Fruit fly (Drosophila melanogaster): Measurements from ENCODE around the gene Idua.

The Idua gene

DNA sequence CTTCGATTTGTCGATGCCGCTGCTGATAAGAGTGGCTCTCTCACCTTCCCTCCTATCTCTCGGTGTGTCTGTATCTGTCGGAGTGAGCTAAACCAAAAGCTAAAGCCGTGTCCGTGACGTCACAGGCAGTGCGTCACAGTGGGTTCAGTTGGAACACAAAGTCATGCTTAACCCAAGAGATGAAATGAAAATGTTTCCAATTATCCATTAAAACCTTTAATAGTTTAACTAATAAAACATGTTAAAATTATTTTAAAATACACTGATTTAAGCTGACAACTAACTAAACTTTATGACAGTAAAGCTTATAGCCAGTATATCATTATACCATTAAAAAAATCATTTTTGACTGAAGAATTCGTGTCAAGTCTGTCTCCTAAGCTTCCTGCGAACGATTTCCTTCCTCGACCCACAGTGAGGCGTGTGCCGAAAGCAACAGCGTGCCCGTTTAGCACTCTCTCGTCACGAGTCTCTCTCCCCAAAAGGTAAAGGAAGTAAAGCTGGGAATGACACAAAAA lies at the start of gene Idua:
Idua (minus strand) TSS at position 51 of the 518 bp plus-strand sequence.
- TF ChIP-seq CG7101 (tag; optimal IDR thresholded peaks at IDR 0.05) (peak; percentile 59), pad (GFP tag; optimal IDR thresholded peaks at IDR 0.05) (peak; percentile 50), cnc (optimal IDR thresholded peaks at IDR 0.05) (no peak), CG14711 (tag; optimal IDR thresholded peaks at IDR 0.05) (peak; percentile 51), Crg-1 (GFP tag; optimal IDR thresholded peaks at IDR 0.05) (no peak), bab1 (GFP tag; optimal IDR thresholded peaks at IDR 0.05) (peak; percentile 65), CG7045 (GFP tag; optimal IDR thresholded peaks at IDR 0.05) (peak; percentile 63), Clk (GFP tag; optimal IDR thresholded peaks at IDR 0.05) (peak; percentile 37), CG12768 (GFP tag; optimal IDR thresholded peaks at IDR 0.05) (peak; percentile 60), tj (GFP tag; optimal IDR thresholded peaks at IDR 0.05) (no peak), CG11617 (GFP tag; optimal IDR thresholded peaks at IDR 0.05) (peak; percentile 47), CG33017 (tag; optimal IDR thresholded peaks at IDR 0.05) (peak; percentile 65)

- TF ChIP-seq cic (GFP tag; optimal IDR thresholded peaks at IDR 0.05) (peak; percentile 63), kay (GFP tag; ENCODE audit: borderline replicate concordance) (no peak), tj (GFP tag; optimal IDR thresholded peaks at IDR 0.05) (peak; percentile 94), Crg-1 (GFP tag; optimal IDR thresholded peaks at IDR 0.05) (peak; percentile 93), Mnt (GFP tag; optimal IDR thresholded peaks at IDR 0.05) (peak; percentile 66), cnc (optimal IDR thresholded peaks at IDR 0.05) (peak; percentile 78 to 85), CG7045 (GFP tag; optimal IDR thresholded peaks at IDR 0.05) (peak; percentile 97), CG33017 (tag; optimal IDR thresholded peaks at IDR 0.05) (peak; percentile 97), ovo (GFP tag; optimal IDR thresholded peaks at IDR 0.05) (peak; percentile 75), toe (GFP tag; optimal IDR thresholded peaks at IDR 0.05) (peak; percentile 95), CG7101 (tag; optimal IDR thresholded peaks at IDR 0.05) (peak; percentile 97), CG5204 (GFP tag; optimal IDR thresholded peaks at IDR 0.05) (peak; percentile 94), CG1620 (GFP tag; optimal IDR thresholded peaks at IDR 0.05) (peak; percentile 92), CG11617 (GFP tag; optimal IDR thresholded peaks at IDR 0.05) (peak; percentile 94), pad (GFP tag; optimal IDR thresholded peaks at IDR 0.05) (peak; percentile 86), Clk (GFP tag; optimal IDR thresholded peaks at IDR 0.05) (peak; percentile 92), CG12768 (GFP tag; optimal IDR thresholded peaks at IDR 0.05) (peak; percentile 95), Hr96 (GFP tag; optimal IDR thresholded peaks at IDR 0.05) (peak; percentile 88), bab1 (GFP tag; optimal IDR thresholded peaks at IDR 0.05) (peak; percentile 98), CG14711 (tag; optimal IDR thresholded peaks at IDR 0.05) (peak; percentile 96)
Measured at dm6 chr2L:11155166-11155958, 42.5 kb upstream of the Idua start, which contains the start of gene CG6287. TSS of gene CG6287 (minus strand) at chr2L:11155721.

dm6 chr2L:11148969-11149368 lies 36.1 kb upstream of the Idua start, which contains the start of gene Gyc32E:
TSS of gene Gyc32E (minus strand) at chr2L:11149101.
- no peak for TF ChIP-seq cnc (optimal IDR thresholded peaks at IDR 0.05)
- no peak for TF ChIP-seq CG7101 (tag; optimal IDR thresholded peaks at IDR 0.05)
- no peak for TF ChIP-seq ovo (GFP tag; optimal IDR thresholded peaks at IDR 0.05)
- no peak for TF ChIP-seq toe (GFP tag; optimal IDR thresholded peaks at IDR 0.05)
- TF ChIP-seq pad (GFP tag; optimal IDR thresholded peaks at IDR 0.05) = no peak
- no peak for TF ChIP-seq CG33017 (tag; optimal IDR thresholded peaks at IDR 0.05)
- TF ChIP-seq CG5204 (GFP tag; optimal IDR thresholded peaks at IDR 0.05) = no peak
- TF ChIP-seq CG11617 (GFP tag; optimal IDR thresholded peaks at IDR 0.05) = no peak
- TF ChIP-seq cic (GFP tag; optimal IDR thresholded peaks at IDR 0.05) = no peak
- no peak for TF ChIP-seq kay (GFP tag; ENCODE audit: borderline replicate concordance)
- no peak for TF ChIP-seq bab1 (GFP tag; optimal IDR thresholded peaks at IDR 0.05)
- TF ChIP-seq CG7045 (GFP tag; optimal IDR thresholded peaks at IDR 0.05) = no peak
- no peak for TF ChIP-seq CG1620 (GFP tag; optimal IDR thresholded peaks at IDR 0.05)
- no peak for TF ChIP-seq Mnt (GFP tag; optimal IDR thresholded peaks at IDR 0.05)
- TF ChIP-seq Clk (GFP tag; optimal IDR thresholded peaks at IDR 0.05) = no peak
- TF ChIP-seq CG14711 (tag; optimal IDR thresholded peaks at IDR 0.05) = no peak

DNA sequence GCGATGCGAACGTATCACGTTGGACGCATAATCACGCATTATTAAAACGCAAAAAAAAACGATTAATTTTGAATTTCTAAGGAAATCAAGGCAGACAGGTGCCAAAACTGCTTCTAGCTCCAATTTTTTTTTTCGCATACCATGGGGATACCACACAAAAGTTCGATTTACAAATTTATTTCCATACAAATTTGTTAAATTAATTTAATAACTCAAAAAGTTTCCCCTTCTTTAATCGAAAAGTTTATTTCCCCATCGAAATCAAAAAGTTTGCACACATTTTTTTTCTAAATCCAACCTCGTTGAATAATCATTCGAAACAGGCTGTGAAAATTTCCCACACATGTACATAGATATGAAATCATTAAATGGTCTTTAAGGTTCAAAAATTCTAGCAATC lies 32.5 kb upstream of the Idua start, which contains the start of gene CG31867:
CG31867 (minus strand) TSS at position 101 of the 400 bp plus-strand sequence.
- no peak for TF ChIP-seq Hr96 (GFP tag; optimal IDR thresholded peaks at IDR 0.05)
- TF ChIP-seq CG12768 (GFP tag; optimal IDR thresholded peaks at IDR 0.05) = no peak
- no peak for TF ChIP-seq CG7045 (GFP tag; optimal IDR thresholded peaks at IDR 0.05)
- TF ChIP-seq tj (GFP tag; optimal IDR thresholded peaks at IDR 0.05) = no peak
- no peak for TF ChIP-seq CG11617 (GFP tag; optimal IDR thresholded peaks at IDR 0.05)
- TF ChIP-seq cic (GFP tag; optimal IDR thresholded peaks at IDR 0.05) = no peak
- TF ChIP-seq toe (GFP tag; optimal IDR thresholded peaks at IDR 0.05) = no peak
- TF ChIP-seq Clk (GFP tag; optimal IDR thresholded peaks at IDR 0.05) = no peak
- no peak for TF ChIP-seq CG33017 (tag; optimal IDR thresholded peaks at IDR 0.05)

dm6 chr2L:11136093-11136492 lies 23.2 kb upstream of the Idua start, which contains the start of gene hgo:
TSS of gene hgo (plus strand) at chr2L:11136393.
- TF ChIP-seq cic (GFP tag; optimal IDR thresholded peaks at IDR 0.05) (no peak), Hr96 (GFP tag; optimal IDR thresholded peaks at IDR 0.05) (no peak), CG12768 (GFP tag; optimal IDR thresholded peaks at IDR 0.05) (no peak), CG11617 (GFP tag; optimal IDR thresholded peaks at IDR 0.05) (no peak), ovo (GFP tag; optimal IDR thresholded peaks at IDR 0.05) (no peak), kay (GFP tag; ENCODE audit: borderline replicate concordance) (no peak), CG33017 (tag; optimal IDR thresholded peaks at IDR 0.05) (no peak)

Measured in whole organism, adult.